Fruit fly (Drosophila melanogaster) whole organism, adult: ENCODE results near the gene Axs.

Experiments used
- CG11617 ChIP-seq: fragments of 200-800 bp; sonication (Bioruptor generic); optimal IDR thresholded peaks from 2 replicates; lab custom pipeline; 2017; ENCODE audit warnings: mild to moderate bottlenecking, missing biosample characterization, missing genetic modification reagents, missing genetic modification characterization
- CG12768 ChIP-seq: fragments of 200-800 bp; sonication (Bioruptor generic); optimal IDR thresholded peaks from 2 replicates; lab custom pipeline; 2017; ENCODE audit warnings: missing biosample characterization, missing genetic modification characterization, mild to moderate bottlenecking, moderate library complexity, missing genetic modification reagents
- CG1620 ChIP-seq: fragments of 200-800 bp; sonication (Bioruptor generic); optimal IDR thresholded peaks from 2 replicates; lab custom pipeline; 2016; ENCODE audit warnings: missing biosample characterization, missing genetic modification characterization
- CG33017 ChIP-seq: fragments of 200-800 bp; sonication (Bioruptor generic); optimal IDR thresholded peaks from 2 replicates; lab custom pipeline; 2018; ENCODE audit warnings: missing biosample characterization, mild to moderate bottlenecking, missing genetic modification characterization, moderate library complexity
- CG5204 ChIP-seq: fragments of 200-800 bp; sonication (Bioruptor generic); optimal IDR thresholded peaks from 2 replicates; lab custom pipeline; 2016; ENCODE audit warnings: missing biosample characterization, missing genetic modification characterization
- CG7045 ChIP-seq: fragments of 200-800 bp; sonication (Bioruptor generic); optimal IDR thresholded peaks from 2 replicates; lab custom pipeline; 2017; ENCODE audit warnings: missing biosample characterization, mild to moderate bottlenecking, missing genetic modification characterization
- CG7101 ChIP-seq: fragments of 200-800 bp; sonication (Bioruptor generic); optimal IDR thresholded peaks from 2 replicates; lab custom pipeline; 2018; ENCODE audit warnings: missing biosample characterization, mild to moderate bottlenecking, missing genetic modification characterization, moderate library complexity
- Crg-1 ChIP-seq: fragments of 200-800 bp; sonication (Bioruptor generic); optimal IDR thresholded peaks from 2 replicates; lab custom pipeline; 2016; ENCODE audit warnings: missing biosample characterization, missing genetic modification characterization
- bab1 ChIP-seq: fragments of 200-800 bp; sonication (Bioruptor generic); optimal IDR thresholded peaks from 3 replicates; lab custom pipeline; 2019; ENCODE audit warnings: missing biosample characterization, mild to moderate bottlenecking, missing genetic modification characterization, moderate library complexity
- cic ChIP-seq: fragments of 200-800 bp; sonication (Bioruptor generic); optimal IDR thresholded peaks from 2 replicates; lab custom pipeline; 2017; ENCODE audit warnings: missing biosample characterization, mild to moderate bottlenecking, missing genetic modification characterization, moderate library complexity
- ovo ChIP-seq: fragments of 200-800 bp; sonication (Bioruptor generic); optimal IDR thresholded peaks from 2 replicates; lab custom pipeline; 2016; ENCODE audit warnings: missing biosample characterization, missing genetic modification characterization
- tj ChIP-seq: fragments of 200-800 bp; sonication (Bioruptor generic); optimal IDR thresholded peaks from 3 replicates; lab custom pipeline; 2017; ENCODE audit warnings: missing biosample characterization, mild to moderate bottlenecking, missing genetic modification characterization, moderate library complexity

- no peak for TF ChIP-seq CG11617 (GFP tag; lab: Kevin White, UChicago)
- TF ChIP-seq ovo (GFP tag; lab: Kevin White, UChicago), result no peak
- no peak for TF ChIP-seq CG5204 (GFP tag; lab: Kevin White, UChicago)
- TF ChIP-seq CG12768 (GFP tag; lab: Kevin White, UChicago), result no peak
- no peak for TF ChIP-seq tj (GFP tag; lab: Kevin White, UChicago)
- no peak for TF ChIP-seq CG33017 (tag; lab: Kevin White, UChicago)
- TF ChIP-seq cic (GFP tag; lab: Kevin White, UChicago), result no peak
- TF ChIP-seq CG1620, result peak; percentile 31
- TF ChIP-seq bab1 (GFP tag; lab: Kevin White, UChicago), result peak; percentile 9
- no peak for TF ChIP-seq Crg-1
- no peak for TF ChIP-seq CG7101 (tag; lab: Kevin White, UChicago)
- TF ChIP-seq CG7045 (GFP tag; lab: Kevin White, UChicago), result no peak
These were observed 12.0 kb upstream of the Axs start, which contains the start of gene CG4678 for dm6 chrX:16695658-16696181.
